Worm (Caenorhabditis elegans) whole organism, young adult: Measurements from ENCODE around the gene C05D12.7.

Source experiments
- F33H1.4 ChIP-seq: fragments of 200-800 bp; sonication (Bioruptor generic); IDR thresholded peaks from 2 replicates; pipeline ENCODE4 v1.3.6; 2022; ENCODE audit warnings: missing genetic modification reagents, missing genetic modification characterization, missing compliant biosample characterization
- F39B2.1 ChIP-seq: fragments of 200-800 bp; sonication (Bioruptor generic); IDR thresholded peaks from 2 replicates; pipeline ENCODE4 v1.3.6; 2022; ENCODE audit warnings: missing genetic modification reagents, missing genetic modification characterization, missing compliant biosample characterization
- F57A8.1 ChIP-seq: fragments of 200-800 bp; sonication (Bioruptor generic); optimal IDR thresholded peaks from 2 replicates; lab custom pipeline; 2018; ENCODE audit warnings: mild to moderate bottlenecking, missing genetic modification characterization, moderate library complexity, missing compliant biosample characterization
- ama-1 ChIP-seq, 3 experiments: fragments of 150-350 bp in 1 of 3; sonication (generic microtip) in 2 of 3; optimal IDR thresholded peaks; 2 replicates each; lab custom pipeline; 2014 to 2018; ENCODE audit warnings: missing biosample characterization in 2 of 3, missing genetic modification characterization in 2 of 3, missing genetic modification reagents in 2 of 3
- ceh-100 ChIP-seq: fragments of 200-800 bp; sonication (Bioruptor generic); IDR thresholded peaks from 2 replicates; pipeline ENCODE4 v1.3.6; 2022; ENCODE audit warnings: missing genetic modification reagents, missing genetic modification characterization, missing compliant biosample characterization
- let-526 ChIP-seq: fragments of 200-800 bp; sonication (Bioruptor generic); IDR thresholded peaks from 2 replicates; pipeline ENCODE4 v1.3.6; 2022; ENCODE audit warnings: missing genetic modification reagents, missing genetic modification characterization, missing compliant biosample characterization
- lin-26 ChIP-seq: fragments of 200-800 bp; sonication (Bioruptor generic); IDR thresholded peaks from 2 replicates; pipeline ENCODE4 v1.3.6; 2022; ENCODE audit warnings: missing genetic modification reagents, missing genetic modification characterization, missing compliant biosample characterization
- lin-40 ChIP-seq: sonication (generic microtip); optimal IDR thresholded peaks from 2 replicates; lab custom pipeline; 2016; ENCODE audit warnings: missing genetic modification characterization, mild to moderate bottlenecking, missing compliant biosample characterization, missing genotype, missing genetic modification reagents
- mel-28 ChIP-seq: sonication (generic microtip); optimal IDR thresholded peaks from 2 replicates; lab custom pipeline; 2016; ENCODE audit warnings: borderline replicate concordance, mild to moderate bottlenecking, missing genetic modification characterization, missing compliant biosample characterization
- rcor-1 ChIP-seq: fragments of 200-800 bp; sonication (Bioruptor generic); IDR thresholded peaks from 2 replicates; pipeline ENCODE4 v1.3.6; 2022; ENCODE audit warnings: missing genetic modification reagents, missing genetic modification characterization, missing compliant biosample characterization

- TF ChIP-seq F33H1.4 (GFP tag; lab: Robert Waterston, UW): peak; percentile 76
- TF ChIP-seq lin-26 (GFP tag; lab: Robert Waterston, UW): no peak
- TF ChIP-seq F57A8.1 (GFP tag; lab: Kevin White, UChicago): no peak
- no peak for TF ChIP-seq ama-1 (optimal IDR thresholded peaks at IDR 0.05; lab: Kevin White, UChicago)
- TF ChIP-seq ama-1 (GFP tag; optimal IDR thresholded peaks at IDR 0.05; lab: Kevin White, UChicago): no peak
- TF ChIP-seq mel-28 (tag; lab: Kevin White, UChicago): no peak
- peak; percentile 78 for TF ChIP-seq ceh-100 (GFP tag; lab: Robert Waterston, UW)
- TF ChIP-seq let-526 (GFP tag; lab: Robert Waterston, UW): peak; percentile 79
- peak; percentile 88 for TF ChIP-seq rcor-1 (GFP tag; lab: Robert Waterston, UW)
- peak; percentile 88 for TF ChIP-seq lin-40 (tag; lab: Kevin White, UChicago)
- no peak for TF ChIP-seq F39B2.1 (GFP tag; lab: Robert Waterston, UW)
These were observed 43.1 kb downstream of the C05D12.7 start, which contains the start of gene rsp-1 for ce11 chrII:11453025-11453424.
